Fruit fly (Drosophila melanogaster) whole organism: ENCODE measurements around the gene Lk.

Experiments used
- CG8478 ChIP-seq: fragments of >200 bp; optimal IDR thresholded peaks from 2 replicates; lab custom pipeline; 2018; ENCODE audit warnings: inconsistent platforms
- Dll ChIP-seq: fragments of >200 bp; optimal IDR thresholded peaks from 2 replicates; lab custom pipeline; 2017
- EcR ChIP-seq, 2 experiments: fragments of >200 bp; optimal IDR thresholded peaks; 2 replicates each; lab custom pipeline; 2017; ENCODE audit warnings: missing biosample characterization in 2 of 2, missing genetic modification characterization in 2 of 2, missing genetic modification reagents in 2 of 2
- pan ChIP-seq: fragments of >200 bp; optimal IDR thresholded peaks from 2 replicates; lab custom pipeline; 2017
- psq ChIP-seq: fragments of >200 bp; optimal IDR thresholded peaks from 2 replicates; lab custom pipeline; 2017
- usp ChIP-seq: fragments of >200 bp; optimal IDR thresholded peaks from 2 replicates; lab custom pipeline; 2017; ENCODE audit warnings: missing biosample characterization, missing genetic modification characterization, mixed read lengths

DNA sequence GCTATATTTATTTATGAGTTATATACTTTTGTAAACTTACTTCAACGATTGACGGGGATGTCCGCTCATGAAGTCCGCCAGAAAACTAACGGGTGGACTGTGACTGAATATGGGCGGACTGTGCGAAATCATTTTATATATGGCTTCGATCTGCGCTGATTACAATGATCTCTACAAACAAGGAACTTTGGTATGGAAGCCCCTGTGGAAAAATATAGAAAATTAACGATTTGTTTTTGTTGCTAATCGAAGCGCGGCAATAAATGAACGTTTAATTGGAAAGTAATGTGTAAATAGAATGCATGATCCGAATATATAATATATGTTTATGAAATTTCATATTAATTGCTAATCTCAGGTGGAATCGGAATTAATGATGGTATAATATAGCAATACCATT, 10.6 kb downstream of the Lk start:
- TF ChIP-seq usp (no peak), psq (lab: Kevin White, UChicago) (no peak), CG8478 (lab: Kevin White, UChicago) (no peak), Dll (lab: Kevin White, UChicago) (no peak), EcR (GFP tag; optimal IDR thresholded peaks at IDR 0.05; lab: Kevin White, UChicago) (no peak), pan (lab: Kevin White, UChicago) (no peak)
